Worm (Caenorhabditis elegans) whole organism, L1 larva: ENCODE measurements around the gene R05G6.9.
A peak's percentile ranks its signal among the peaks of the same experiment; 100 is the strongest.
"Not testable (repeated sequence)": the region's sequence is repeated elsewhere in the genome, so short reads cannot be mapped to it uniquely, and the experiment has no call there.

ENCODE experiments used
- C04F5.9 ChIP-seq: sonication (generic microtip); optimal IDR thresholded peaks from 2 replicates; lab custom pipeline; 2016; ENCODE audit warnings: missing genetic modification characterization, missing compliant biosample characterization
- C16A3.4 ChIP-seq: fragments of 150-350 bp; optimal IDR thresholded peaks from 2 replicates; lab custom pipeline; 2014; ENCODE audit warnings: missing biosample characterization, missing genetic modification characterization
- C34B4.2 ChIP-seq: sonication (generic microtip); optimal IDR thresholded peaks from 2 replicates; lab custom pipeline; 2017; ENCODE audit warnings: mild to moderate bottlenecking, missing genetic modification characterization, missing compliant biosample characterization
- aha-1 ChIP-seq: fragments of 150-350 bp; optimal IDR thresholded peaks from 2 replicates; lab custom pipeline; 2014; ENCODE audit warnings: missing biosample characterization, missing genetic modification characterization
- alr-1 ChIP-seq: fragments of 200-800 bp; sonication (Bioruptor generic); optimal IDR thresholded peaks from 2 replicates; lab custom pipeline; 2018; ENCODE audit warnings: borderline replicate concordance, mild to moderate bottlenecking, missing genetic modification characterization, missing compliant biosample characterization
- aly-2 ChIP-seq: fragments of 150-350 bp; optimal IDR thresholded peaks from 2 replicates; lab custom pipeline; 2014; ENCODE audit warnings: missing biosample characterization, missing genetic modification characterization
- ceh-63 ChIP-seq: fragments of 200-800 bp; sonication (Bioruptor generic); optimal IDR thresholded peaks from 2 replicates; lab custom pipeline; 2018; ENCODE audit warnings: mild to moderate bottlenecking, missing genetic modification characterization, missing compliant biosample characterization
- ceh-8 ChIP-seq: fragments of 200-800 bp; sonication (Bioruptor generic); optimal IDR thresholded peaks from 2 replicates; lab custom pipeline; 2018; ENCODE audit warnings: mild to moderate bottlenecking, missing genetic modification characterization, moderate library complexity, missing compliant biosample characterization
- ceh-82 ChIP-seq, 3 experiments: fragments of 150-350 bp in 1 of 3; sonication (generic microtip) in 2 of 3; optimal IDR thresholded peaks; 2 replicates each; lab custom pipeline; 2014 to 2017; ENCODE audit warnings: missing biosample characterization in 3 of 3, missing genetic modification characterization in 3 of 3
- ces-1 ChIP-seq: fragments of 150-350 bp; optimal IDR thresholded peaks from 2 replicates; lab custom pipeline; 2014; ENCODE audit warnings: missing biosample characterization, missing genetic modification reagents, missing genetic modification characterization
- dpl-1 ChIP-seq, 3 experiments: fragments of 150-350 bp in 2 of 3; sonication (generic microtip) in 1 of 3; optimal IDR thresholded peaks; 2 replicates each; lab custom pipeline; 2014 to 2017; ENCODE audit warnings: missing biosample characterization in 3 of 3, missing genetic modification characterization in 3 of 3, missing genetic modification reagents in 3 of 3
- dsc-1 ChIP-seq: sonication (generic microtip); optimal IDR thresholded peaks from 2 replicates; lab custom pipeline; 2016; ENCODE audit warnings: mild to moderate bottlenecking, missing genetic modification characterization, missing compliant biosample characterization
- efl-1 ChIP-seq, 4 experiments: fragments of 150-350 bp; optimal IDR thresholded peaks in 3 of 4; peaks in 1 of 4; 1 replicate in 1 of 4; 2 replicates in 3 of 4; lab custom pipeline; 2014; ENCODE audit warnings: missing biosample characterization in 2 of 4, missing genetic modification characterization in 2 of 4, missing genetic modification reagents in 2 of 4
- elt-2 ChIP-seq: sonication (generic microtip); optimal IDR thresholded peaks from 2 replicates; lab custom pipeline; 2016; ENCODE audit warnings: missing genetic modification characterization, mild to moderate bottlenecking, inconsistent platforms, missing compliant biosample characterization, missing genetic modification reagents
- elt-3 ChIP-seq, 6 experiments: fragments of 150-350 bp in 1 of 6; sonication (generic microtip); optimal IDR thresholded peaks; 2 replicates each; lab custom pipeline; 2017 to 2018; ENCODE audit warnings: missing biosample characterization in 6 of 6, missing genetic modification characterization in 6 of 6, inconsistent platforms in 1 of 6
- fkh-10 ChIP-seq: sonication (generic microtip); optimal IDR thresholded peaks from 2 replicates; lab custom pipeline; 2017; ENCODE audit warnings: missing biosample characterization, missing genetic modification reagents, missing genetic modification characterization
- fos-1 ChIP-seq: fragments of 150-350 bp; optimal IDR thresholded peaks from 2 replicates; lab custom pipeline; 2014; ENCODE audit warnings: missing biosample characterization, missing genetic modification characterization
- hlh-17 ChIP-seq: fragments of 200-800 bp; sonication (Bioruptor generic); optimal IDR thresholded peaks from 2 replicates; lab custom pipeline; 2018; ENCODE audit warnings: missing genetic modification characterization, mild to moderate bottlenecking, missing compliant biosample characterization, moderate library complexity, borderline replicate concordance
- hlh-4 ChIP-seq: sonication (generic microtip); optimal IDR thresholded peaks from 2 replicates; lab custom pipeline; 2016; ENCODE audit warnings: mild to moderate bottlenecking, missing genetic modification characterization, missing compliant biosample characterization
- hpl-2 ChIP-seq: fragments of 150-350 bp; optimal IDR thresholded peaks from 2 replicates; lab custom pipeline; 2014; ENCODE audit warnings: missing biosample characterization, missing genetic modification reagents, missing genetic modification characterization
- jun-1 ChIP-seq: fragments of 150-350 bp; optimal IDR thresholded peaks from 2 replicates; lab custom pipeline; 2014; ENCODE audit warnings: missing biosample characterization, missing genetic modification reagents, missing genetic modification characterization
- lin-13 ChIP-seq: fragments of 150-350 bp; optimal IDR thresholded peaks from 2 replicates; lab custom pipeline; 2014; ENCODE audit warnings: missing biosample characterization, missing genetic modification reagents, missing genetic modification characterization
- lin-15B ChIP-seq: fragments of 150-350 bp; sonication (generic microtip); optimal IDR thresholded peaks from 3 replicates; lab custom pipeline; 2014; ENCODE audit warnings: missing biosample characterization, missing genetic modification characterization
- lin-39 ChIP-seq: fragments of 150-350 bp; optimal IDR thresholded peaks from 2 replicates; lab custom pipeline; 2014; ENCODE audit warnings: missing biosample characterization, missing genetic modification reagents, missing genetic modification characterization
- mef-2 ChIP-seq: fragments of 150-350 bp; optimal IDR thresholded peaks from 2 replicates; lab custom pipeline; 2014; ENCODE audit warnings: missing biosample characterization, missing genetic modification characterization
- mep-1 ChIP-seq: fragments of 150-350 bp; optimal IDR thresholded peaks from 2 replicates; lab custom pipeline; 2014; ENCODE audit warnings: missing biosample characterization, missing genetic modification characterization
- nhr-11 ChIP-seq: fragments of 150-350 bp; optimal IDR thresholded peaks from 2 replicates; lab custom pipeline; 2014; ENCODE audit warnings: missing biosample characterization, missing genetic modification characterization
- nhr-12 ChIP-seq: sonication (generic microtip); optimal IDR thresholded peaks from 2 replicates; lab custom pipeline; 2017; ENCODE audit warnings: missing biosample characterization, missing genetic modification characterization
- nhr-20 ChIP-seq: sonication (generic microtip); optimal IDR thresholded peaks from 2 replicates; lab custom pipeline; 2016; ENCODE audit warnings: mild to moderate bottlenecking, missing genetic modification characterization, missing compliant biosample characterization
- nhr-28 ChIP-seq: fragments of 150-350 bp; optimal IDR thresholded peaks from 2 replicates; lab custom pipeline; 2014; ENCODE audit warnings: missing biosample characterization, missing genetic modification characterization
- nhr-47 ChIP-seq: sonication (generic microtip); optimal IDR thresholded peaks from 2 replicates; lab custom pipeline; 2016; ENCODE audit warnings: mild to moderate bottlenecking, missing genetic modification characterization, moderate library complexity, missing compliant biosample characterization
- nhr-71 ChIP-seq: sonication (generic microtip); optimal IDR thresholded peaks from 2 replicates; lab custom pipeline; 2016; ENCODE audit warnings: mild to moderate bottlenecking, missing genetic modification characterization, moderate library complexity, missing compliant biosample characterization
- nhr-76 ChIP-seq: sonication (generic microtip); optimal IDR thresholded peaks from 2 replicates; lab custom pipeline; 2017; ENCODE audit warnings: missing biosample characterization, missing genetic modification characterization
- nhr-77 ChIP-seq: fragments of 150-350 bp; optimal IDR thresholded peaks from 2 replicates; lab custom pipeline; 2014; ENCODE audit warnings: missing biosample characterization, missing genetic modification characterization
- pag-3 ChIP-seq: sonication (generic microtip); optimal IDR thresholded peaks from 2 replicates; lab custom pipeline; 2017; ENCODE audit warnings: missing genetic modification characterization, mild to moderate bottlenecking, missing compliant biosample characterization, antibody characterized with exemption, borderline replicate concordance; ENCODE audit not compliant: insufficient read depth
- pax-3 ChIP-seq: fragments of 200-800 bp; sonication (Bioruptor generic); optimal IDR thresholded peaks from 2 replicates; lab custom pipeline; 2018; ENCODE audit warnings: mild to moderate bottlenecking, missing genetic modification characterization, moderate library complexity, missing compliant biosample characterization
- pqm-1 ChIP-seq: sonication (generic microtip); optimal IDR thresholded peaks from 3 replicates; lab custom pipeline; 2017; ENCODE audit warnings: missing biosample characterization, missing genetic modification characterization
- rnt-1 ChIP-seq: sonication (generic microtip); optimal IDR thresholded peaks from 2 replicates; lab custom pipeline; 2016; ENCODE audit warnings: mild to moderate bottlenecking, missing genetic modification characterization, moderate library complexity, missing compliant biosample characterization
- sox-4 ChIP-seq: sonication (generic microtip); optimal IDR thresholded peaks from 2 replicates; lab custom pipeline; 2016; ENCODE audit warnings: missing genetic modification characterization, missing compliant biosample characterization
- swsn-7 ChIP-seq: sonication (generic microtip); optimal IDR thresholded peaks from 2 replicates; lab custom pipeline; 2016; ENCODE audit warnings: missing genetic modification characterization, missing compliant biosample characterization
- unc-130 ChIP-seq: fragments of 150-350 bp; optimal IDR thresholded peaks from 2 replicates; lab custom pipeline; 2017; ENCODE audit warnings: missing biosample characterization, missing genetic modification characterization, inconsistent platforms
- unc-86 ChIP-seq: sonication (generic microtip); optimal IDR thresholded peaks from 2 replicates; lab custom pipeline; 2016; ENCODE audit warnings: missing genetic modification characterization, missing compliant biosample characterization
- vab-15 ChIP-seq: sonication (generic microtip); optimal IDR thresholded peaks from 2 replicates; lab custom pipeline; 2017; ENCODE audit warnings: missing genotype, mild to moderate bottlenecking, missing genetic modification characterization, missing compliant biosample characterization
- xbp-1 ChIP-seq: sonication (generic microtip); optimal IDR thresholded peaks from 2 replicates; lab custom pipeline; 2016; ENCODE audit warnings: missing genetic modification characterization, missing compliant biosample characterization
- ztf-11 ChIP-seq, 2 experiments: sonication (generic microtip); optimal IDR thresholded peaks; 2 replicates each; lab custom pipeline; 2016 to 2017; ENCODE audit warnings: missing genetic modification characterization in 2 of 2, missing biosample characterization in 1 of 2, missing compliant biosample characterization in 1 of 2
- ztf-4 ChIP-seq: fragments of 150-350 bp; optimal IDR thresholded peaks from 2 replicates; lab custom pipeline; 2014; ENCODE audit warnings: missing biosample characterization, missing genetic modification characterization

Gene R05G6.9

DNA sequence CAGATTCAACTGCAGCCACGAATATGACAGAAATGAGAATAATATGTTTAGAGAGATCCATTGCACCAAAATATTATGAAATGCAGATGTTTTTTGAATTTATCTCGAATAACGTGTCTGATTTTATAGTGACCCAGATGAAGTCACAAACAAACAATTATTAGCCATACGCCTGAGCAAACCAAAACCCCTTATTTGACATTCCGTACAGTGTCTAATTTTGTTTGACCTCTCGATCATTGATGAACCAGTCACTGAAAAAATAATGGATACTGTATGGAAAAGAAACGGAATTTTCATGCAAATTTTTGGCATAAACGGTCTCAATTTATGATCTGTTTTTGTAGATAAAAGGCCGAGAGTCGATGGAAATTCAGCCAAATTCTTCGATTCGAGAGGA, at the start of gene R05G6.9, which contains the start of gene R05G6.3:
R05G6.9 (minus strand) TSS at position 101 of the 400 bp plus-strand sequence.
R05G6.3 (plus strand) TSS at position 386 of the 400 bp plus-strand sequence.
- no peak for TF ChIP-seq xbp-1
- TF ChIP-seq ceh-63: no peak
- TF ChIP-seq nhr-76 (tag; lab: Kevin White, UChicago): no peak
- TF ChIP-seq, all 84 proteins: peak for 0

DNA sequence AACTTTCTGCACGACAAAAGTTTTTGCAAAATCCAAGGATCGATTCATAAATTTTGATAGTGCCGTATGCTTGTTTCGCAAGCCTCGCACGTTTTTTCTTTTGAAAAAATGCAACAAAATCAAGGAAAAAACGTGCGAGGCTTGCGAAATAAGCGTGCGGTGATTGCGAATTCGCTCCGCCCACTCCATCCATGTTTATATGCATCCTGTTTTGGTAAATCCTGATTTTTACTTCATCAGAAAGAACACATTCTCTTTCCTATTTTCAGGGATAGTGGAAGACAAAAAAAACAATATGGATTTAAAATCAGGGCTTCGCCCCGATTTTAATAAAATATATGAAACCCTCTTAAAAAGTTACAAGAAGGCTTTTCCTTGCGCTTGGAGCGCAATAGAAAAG, 47.8 kb upstream of the R05G6.9 start, which contains the start of gene F32E10.9:
F32E10.9 (minus strand) TSS at position 101 of the 400 bp plus-strand sequence.
- TF ChIP-seq dsc-1 (tag; lab: Kevin White, UChicago); elt-3 (tag; optimal IDR thresholded peaks at IDR 0.05; lab: Kevin White, UChicago); nhr-77 (tag; lab: Kevin White, UChicago): not testable (repeated sequence)

ce11 chrIV:7561614-7562142, 45.6 kb upstream of the R05G6.9 start, which contains the start of gene ima-3:
ima-3 (minus strand) TSS chrIV:7561664.
- TF ChIP-seq nhr-20 (tag; lab: Kevin White, UChicago) (no peak), ztf-4 (tag; lab: Kevin White, UChicago) (no peak), lin-15B (tag; lab: Kevin White, UChicago) (peak; percentile 80), dsc-1 (tag; lab: Kevin White, UChicago) (no peak), nhr-76 (tag; lab: Kevin White, UChicago) (no peak), aly-2 (no peak), ceh-8 (no peak), vab-15 (no peak), unc-86 (tag; lab: Kevin White, UChicago) (no peak), lin-39 (tag; lab: Kevin White, UChicago) (no peak), pqm-1 (no peak), nhr-47 (tag; lab: Kevin White, UChicago) (peak; percentile 14), ces-1 (GFP tag; lab: Kevin White, UChicago) (no peak), rnt-1 (tag; lab: Kevin White, UChicago) (peak; percentile 41), ceh-82 (tag; optimal IDR thresholded peaks at IDR 0.05; lab: Kevin White, UChicago) (peak in 1 of 3 experiments; percentile 42), nhr-11 (no peak), dpl-1 (GFP tag; optimal IDR thresholded peaks at IDR 0.05; lab: Kevin White, UChicago) (peak; percentile 4 to 67 (median 29)), C16A3.4 (tag; lab: Kevin White, UChicago) (peak; percentile 87), efl-1 (optimal IDR thresholded peaks at IDR 0.05; lab: Kevin White, UChicago) (peak; percentile 40 to 63), efl-1 (GFP tag; optimal IDR thresholded peaks at IDR 0.05 in 1 of 2; lab: Kevin White, UChicago) (peak in 1 of 2 experiments; percentile 33), pag-3 (no peak), ztf-11 (tag; optimal IDR thresholded peaks at IDR 0.05; lab: Kevin White, UChicago) (no peak), elt-3 (tag; optimal IDR thresholded peaks at IDR 0.05; lab: Kevin White, UChicago) (no peak), ceh-63 (no peak), C04F5.9 (tag; lab: Kevin White, UChicago) (no peak), mep-1 (peak; percentile 28), fos-1 (no peak), aha-1 (tag; lab: Kevin White, UChicago) (no peak), nhr-12 (no peak), hpl-2 (no peak), swsn-7 (no peak), mef-2 (no peak), fkh-10 (GFP tag; lab: Kevin White, UChicago) (no peak), lin-13 (no peak), pax-3 (no peak), elt-2 (no peak), hlh-17 (GFP tag; lab: Kevin White, UChicago) (no peak), C34B4.2 (tag; lab: Kevin White, UChicago) (no peak), jun-1 (tag; lab: Kevin White, UChicago) (no peak), hlh-4 (no peak), nhr-71 (tag; lab: Kevin White, UChicago) (no peak), nhr-77 (tag; lab: Kevin White, UChicago) (peak; percentile 48), unc-130 (tag; lab: Kevin White, UChicago) (no peak), sox-4 (no peak), xbp-1 (no peak), alr-1 (tag; lab: Kevin White, UChicago) (no peak), nhr-28 (tag; lab: Kevin White, UChicago) (no peak)
